Worm (Caenorhabditis elegans): Measurements from ENCODE around the gene T24A6.16.
"Not testable (repeated sequence)": the region's sequence is repeated elsewhere in the genome, so short reads cannot be mapped to it uniquely, and the experiment has no call there.

The T24A6.16 gene

DNA sequence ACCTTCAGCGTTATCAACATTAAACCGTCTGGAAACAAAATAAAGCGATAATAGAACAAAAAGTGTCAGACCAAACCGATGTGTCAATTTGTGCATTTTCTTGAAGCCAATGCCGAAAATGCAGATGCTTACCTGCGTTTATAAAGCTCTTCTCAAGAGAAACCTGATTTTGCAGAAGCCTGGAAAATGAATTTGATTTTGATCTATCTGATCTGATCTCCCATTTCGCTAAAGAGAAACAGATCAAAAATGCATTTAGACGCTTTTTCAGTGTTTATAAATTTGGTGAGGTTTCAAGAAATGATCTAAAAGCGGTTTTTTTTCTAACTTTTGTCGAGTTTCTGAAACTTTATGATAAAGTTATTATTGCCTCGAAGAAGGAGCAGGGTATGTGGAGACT, at the start of gene T24A6.16:
Gene T24A6.16, minus strand, starts transcription at position 101 of the 400 bp plus-strand sequence.
- TF ChIP-seq T22C8.4 (GFP tag; IDR thresholded peaks at IDR 0.05); ztf-29 (GFP tag; IDR thresholded peaks at IDR 0.05); ref-1 (GFP tag; conservative IDR thresholded peaks at IDR 0.05): not testable (repeated sequence)

- TF ChIP-seq cog-1 (tag; optimal IDR thresholded peaks at IDR 0.05) (no peak), flt-1 (GFP tag; IDR thresholded peaks at IDR 0.05) (no peak), klf-2 (GFP tag; conservative IDR thresholded peaks at IDR 0.05) (no peak), ztf-29 (GFP tag; IDR thresholded peaks at IDR 0.05) (no peak), ztf-23 (GFP tag; IDR thresholded peaks at IDR 0.05) (no peak), ref-1 (GFP tag; conservative IDR thresholded peaks at IDR 0.05) (no peak), tab-1 (GFP tag; IDR thresholded peaks at IDR 0.05) (no peak), T22C8.4 (GFP tag; IDR thresholded peaks at IDR 0.05) (no peak), med-1 (GFP tag; optimal IDR thresholded peaks at IDR 0.05; ENCODE audit: insufficient read depth) (no peak)
Measured at ce11 chrV:3611654-3612053, 48.9 kb upstream of the T24A6.16 start, which contains the start of gene T22F3.10. Gene T22F3.10 (minus strand): TSS chrV:3611754.

- TF ChIP-seq ztf-29 (GFP tag; IDR thresholded peaks at IDR 0.05) (no peak), cog-1 (tag; optimal IDR thresholded peaks at IDR 0.05) (no peak)
Measured at ce11 chrV:3610709-3611108, 48.0 kb upstream of the T24A6.16 start.

DNA sequence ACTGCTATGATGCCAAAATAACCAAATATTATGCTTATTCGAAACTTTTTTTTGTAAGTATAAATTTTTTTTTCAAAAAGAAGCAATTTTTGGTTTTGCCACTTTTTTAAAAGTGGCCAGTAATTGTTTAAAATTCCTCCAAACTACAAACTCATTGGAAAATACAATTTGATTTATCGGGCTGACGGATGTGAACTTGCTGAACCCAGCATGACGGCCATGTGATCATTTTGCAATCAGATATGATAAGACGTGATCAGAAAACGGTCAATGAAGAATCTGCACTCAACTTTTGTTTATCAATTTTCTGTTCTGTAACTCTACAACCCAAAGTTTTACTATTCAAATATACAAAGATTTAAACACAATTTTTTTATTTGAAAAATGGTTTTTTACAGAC, 43.7 kb upstream of the T24A6.16 start:
- no peak for TF ChIP-seq klf-2 (GFP tag; conservative IDR thresholded peaks at IDR 0.05)
- no peak for TF ChIP-seq T22C8.4 (GFP tag; IDR thresholded peaks at IDR 0.05)
- TF ChIP-seq ztf-29 (GFP tag; IDR thresholded peaks at IDR 0.05), result no peak
- no peak for TF ChIP-seq med-1 (GFP tag; optimal IDR thresholded peaks at IDR 0.05; ENCODE audit: insufficient read depth)

DNA sequence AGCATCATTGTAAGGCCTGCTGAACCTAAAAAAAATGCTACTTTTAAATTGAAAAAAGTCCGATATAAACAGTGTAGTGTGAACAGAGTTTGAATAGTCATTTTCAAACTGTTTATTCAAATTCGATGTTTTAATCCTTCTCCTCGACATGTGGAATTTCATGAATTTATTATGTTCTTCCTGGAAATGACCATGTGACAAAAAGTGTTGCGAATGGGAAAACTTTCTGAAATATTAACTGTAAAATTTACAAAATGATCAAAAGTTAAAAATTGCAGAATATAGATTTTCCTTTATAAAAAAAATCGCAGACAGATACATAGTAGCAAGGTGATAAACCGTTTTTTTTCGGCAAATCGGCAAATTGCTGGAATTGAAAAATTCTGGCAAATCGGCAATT, 42.6 kb upstream of the T24A6.16 start, which contains the start of gene T22F3.8:
Gene T22F3.8, minus strand, starts transcription at position 101 of the 400 bp plus-strand sequence.
- no peak for TF ChIP-seq ref-1 (GFP tag; conservative IDR thresholded peaks at IDR 0.05)
- TF ChIP-seq ztf-29 (GFP tag; IDR thresholded peaks at IDR 0.05), result no peak
- TF ChIP-seq T22C8.4 (GFP tag; IDR thresholded peaks at IDR 0.05), result no peak
- no peak for TF ChIP-seq med-1 (GFP tag; optimal IDR thresholded peaks at IDR 0.05; ENCODE audit: insufficient read depth)
- TF ChIP-seq flt-1 (GFP tag; IDR thresholded peaks at IDR 0.05), result no peak
- no peak for TF ChIP-seq tab-1 (GFP tag; IDR thresholded peaks at IDR 0.05)
- no peak for TF ChIP-seq cog-1 (tag; optimal IDR thresholded peaks at IDR 0.05)
- no peak for TF ChIP-seq klf-2 (GFP tag; conservative IDR thresholded peaks at IDR 0.05)
- TF ChIP-seq ztf-23 (GFP tag; IDR thresholded peaks at IDR 0.05), result no peak

- no peak for TF ChIP-seq flt-1 (GFP tag; IDR thresholded peaks at IDR 0.05)
- no peak for TF ChIP-seq ztf-29 (GFP tag; IDR thresholded peaks at IDR 0.05)
- no peak for TF ChIP-seq cog-1 (tag; optimal IDR thresholded peaks at IDR 0.05)
- no peak for TF ChIP-seq med-1 (GFP tag; optimal IDR thresholded peaks at IDR 0.05; ENCODE audit: insufficient read depth)
- TF ChIP-seq T22C8.4 (GFP tag; IDR thresholded peaks at IDR 0.05), result no peak
- no peak for TF ChIP-seq ztf-23 (GFP tag; IDR thresholded peaks at IDR 0.05)
- no peak for TF ChIP-seq tab-1 (GFP tag; IDR thresholded peaks at IDR 0.05)
Measured at ce11 chrV:3600570-3600969, 37.8 kb upstream of the T24A6.16 start, which contains the start of gene T22F3.7. Gene T22F3.7 (minus strand): TSS chrV:3600670.

DNA sequence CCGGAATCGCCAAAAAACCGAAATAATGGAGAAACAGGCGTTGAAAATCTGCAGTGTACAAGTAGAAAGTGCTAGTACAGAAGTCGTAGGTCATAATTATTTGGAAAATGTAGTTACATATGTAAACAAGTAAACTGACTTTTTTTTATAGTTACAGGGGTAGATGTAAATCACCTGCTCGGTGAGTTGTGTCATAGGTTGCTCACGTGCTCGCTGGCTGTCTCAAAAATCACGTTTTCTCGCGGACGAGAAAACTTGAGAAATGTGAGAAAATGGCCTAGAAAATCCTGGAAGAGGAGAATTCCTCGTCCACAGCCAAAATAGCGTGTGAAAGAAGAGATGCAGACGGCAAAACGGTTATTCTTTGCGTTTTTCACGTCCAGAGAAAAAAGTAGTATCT, 34.3 kb upstream of the T24A6.16 start, which contains the start of gene srh-212:
Gene srh-212, minus strand, starts transcription at position 101 of the 400 bp plus-strand sequence.
- TF ChIP-seq ref-1 (GFP tag; conservative IDR thresholded peaks at IDR 0.05); flt-1 (GFP tag; IDR thresholded peaks at IDR 0.05); T22C8.4 (GFP tag; IDR thresholded peaks at IDR 0.05): not testable (repeated sequence)

- TF ChIP-seq ref-1 (GFP tag; conservative IDR thresholded peaks at IDR 0.05), result no peak
- no peak for TF ChIP-seq cog-1 (tag; optimal IDR thresholded peaks at IDR 0.05)
- no peak for TF ChIP-seq med-1 (GFP tag; optimal IDR thresholded peaks at IDR 0.05; ENCODE audit: insufficient read depth)
- no peak for TF ChIP-seq flt-1 (GFP tag; IDR thresholded peaks at IDR 0.05)
- no peak for TF ChIP-seq ztf-29 (GFP tag; IDR thresholded peaks at IDR 0.05)
- no peak for TF ChIP-seq tab-1 (GFP tag; IDR thresholded peaks at IDR 0.05)
- TF ChIP-seq T22C8.4 (GFP tag; IDR thresholded peaks at IDR 0.05), result no peak
- TF ChIP-seq ztf-23 (GFP tag; IDR thresholded peaks at IDR 0.05), result no peak
- no peak for TF ChIP-seq klf-2 (GFP tag; conservative IDR thresholded peaks at IDR 0.05)
Measured at ce11 chrV:3594936-3595335, 32.2 kb upstream of the T24A6.16 start, which contains the start of gene srh-213. Gene srh-213 (minus strand): TSS chrV:3595036.

- no peak for TF ChIP-seq ztf-23 (GFP tag; IDR thresholded peaks at IDR 0.05)
- no peak for TF ChIP-seq med-1 (GFP tag; optimal IDR thresholded peaks at IDR 0.05; ENCODE audit: insufficient read depth)
- TF ChIP-seq ztf-29 (GFP tag; IDR thresholded peaks at IDR 0.05), result no peak
- TF ChIP-seq klf-2 (GFP tag; conservative IDR thresholded peaks at IDR 0.05), result no peak
- no peak for TF ChIP-seq cog-1 (tag; optimal IDR thresholded peaks at IDR 0.05)
- no peak for TF ChIP-seq T22C8.4 (GFP tag; IDR thresholded peaks at IDR 0.05)
- no peak for TF ChIP-seq flt-1 (GFP tag; IDR thresholded peaks at IDR 0.05)
- no peak for TF ChIP-seq tab-1 (GFP tag; IDR thresholded peaks at IDR 0.05)
- no peak for TF ChIP-seq ref-1 (GFP tag; conservative IDR thresholded peaks at IDR 0.05)
Measured at ce11 chrV:3592099-3592498, 29.4 kb upstream of the T24A6.16 start, which contains the start of gene T22F3.12. Gene T22F3.12 (minus strand): TSS chrV:3592199.

DNA sequence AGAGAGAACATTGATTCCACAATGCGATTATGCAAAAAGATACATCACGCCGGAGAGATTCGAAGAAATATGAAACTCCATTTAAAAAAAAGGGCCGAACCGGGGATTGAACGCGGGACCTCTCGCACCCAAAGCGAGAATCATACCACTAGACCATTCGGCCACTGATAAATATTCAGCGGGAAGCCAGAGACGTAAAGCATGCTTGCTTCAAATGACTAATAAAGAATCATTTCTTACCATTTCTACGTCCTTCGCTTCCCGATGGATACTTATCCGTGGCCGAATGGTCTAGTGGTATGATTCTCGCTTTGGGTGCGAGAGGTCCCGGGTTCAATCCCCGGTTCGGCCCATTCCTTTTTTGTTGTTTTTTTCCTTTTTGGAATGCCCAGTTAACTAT, 25.5 kb upstream of the T24A6.16 start:
- TF ChIP-seq ztf-29 (GFP tag; IDR thresholded peaks at IDR 0.05), result no peak
- no peak for TF ChIP-seq cog-1 (tag; optimal IDR thresholded peaks at IDR 0.05)
- TF ChIP-seq ztf-23 (GFP tag; IDR thresholded peaks at IDR 0.05), result no peak
- no peak for TF ChIP-seq ref-1 (GFP tag; conservative IDR thresholded peaks at IDR 0.05)
- no peak for TF ChIP-seq klf-2 (GFP tag; conservative IDR thresholded peaks at IDR 0.05)
- TF ChIP-seq flt-1 (GFP tag; IDR thresholded peaks at IDR 0.05), result no peak
- TF ChIP-seq med-1 (GFP tag; optimal IDR thresholded peaks at IDR 0.05; ENCODE audit: insufficient read depth), result no peak
- TF ChIP-seq T22C8.4 (GFP tag; IDR thresholded peaks at IDR 0.05), result no peak
- TF ChIP-seq tab-1 (GFP tag; IDR thresholded peaks at IDR 0.05), result no peak

Data from whole organism, midembryonic.